Worm (Caenorhabditis elegans) whole organism, young adult: ENCODE results near the gene H38K22.9.

Source experiments
- F22D6.2 ChIP-seq: sonication (generic microtip); optimal IDR thresholded peaks from 2 replicates; lab custom pipeline; 2016; ENCODE audit warnings: mild to moderate bottlenecking, missing genetic modification characterization, missing compliant biosample characterization
- F37B4.10 ChIP-seq: fragments of 200-800 bp; sonication (Bioruptor generic); IDR thresholded peaks from 2 replicates; pipeline ENCODE4 v1.3.6; 2022; ENCODE audit warnings: missing genetic modification characterization, missing compliant biosample characterization
- aptf-3 ChIP-seq: fragments of 200-800 bp; sonication (Bioruptor generic); IDR thresholded peaks from 2 replicates; pipeline ENCODE4 v1.3.6; 2022; ENCODE audit warnings: missing genetic modification characterization, missing compliant biosample characterization
- ceh-40 ChIP-seq: fragments of 200-800 bp; sonication (Bioruptor generic); IDR thresholded peaks from 2 replicates; pipeline ENCODE4 v1.3.6; 2022; ENCODE audit warnings: missing genetic modification characterization, missing compliant biosample characterization
- ceh-79 ChIP-seq: sonication (generic microtip); optimal IDR thresholded peaks from 2 replicates; lab custom pipeline; 2017; ENCODE audit warnings: mild to moderate bottlenecking, missing genetic modification characterization, missing compliant biosample characterization
- efl-1 ChIP-seq: fragments of 150-350 bp; optimal IDR thresholded peaks from 2 replicates; lab custom pipeline; 2014; ENCODE audit warnings: missing biosample characterization, missing genetic modification reagents, missing genetic modification characterization
- ekl-4 ChIP-seq: fragments of 200-800 bp; sonication (Bioruptor generic); IDR thresholded peaks from 2 replicates; pipeline ENCODE4 v1.3.6; 2022; ENCODE audit warnings: missing genetic modification reagents, missing genetic modification characterization, missing compliant biosample characterization
- hrde-1 ChIP-seq: sonication (generic microtip); optimal IDR thresholded peaks from 2 replicates; lab custom pipeline; 2016; ENCODE audit warnings: missing genetic modification characterization, mild to moderate bottlenecking, missing compliant biosample characterization, moderate library complexity, missing genotype, missing genetic modification reagents, borderline replicate concordance
- lin-40 ChIP-seq: sonication (generic microtip); optimal IDR thresholded peaks from 2 replicates; lab custom pipeline; 2016; ENCODE audit warnings: missing genetic modification characterization, mild to moderate bottlenecking, missing compliant biosample characterization, missing genotype, missing genetic modification reagents
- rcor-1 ChIP-seq: fragments of 200-800 bp; sonication (Bioruptor generic); IDR thresholded peaks from 2 replicates; pipeline ENCODE4 v1.3.6; 2022; ENCODE audit warnings: missing genetic modification reagents, missing genetic modification characterization, missing compliant biosample characterization
- snpc-3.4 ChIP-seq: sonication (generic microtip); optimal IDR thresholded peaks from 2 replicates; lab custom pipeline; 2017; ENCODE audit warnings: missing genetic modification characterization, mild to moderate bottlenecking, missing compliant biosample characterization, antibody characterized with exemption, moderate library complexity, missing genotype, missing genetic modification reagents
- unc-130 ChIP-seq: sonication (generic microtip); optimal IDR thresholded peaks from 2 replicates; lab custom pipeline; 2016; ENCODE audit warnings: missing genetic modification reagents, missing genetic modification characterization, missing compliant biosample characterization
- ztf-25 ChIP-seq: fragments of 200-800 bp; sonication (Bioruptor generic); IDR thresholded peaks from 2 replicates; pipeline ENCODE4 v1.3.6; 2022; ENCODE audit warnings: missing genetic modification reagents, missing genetic modification characterization, missing compliant biosample characterization

- TF ChIP-seq F22D6.2 (tag; lab: Kevin White, UChicago), result no peak
- no peak for TF ChIP-seq ztf-25 (GFP tag; lab: Robert Waterston, UW)
- TF ChIP-seq unc-130 (GFP tag; lab: Kevin White, UChicago), result no peak
- TF ChIP-seq rcor-1, result no peak
- TF ChIP-seq ceh-79, result no peak
- no peak for TF ChIP-seq efl-1 (GFP tag; lab: Kevin White, UChicago)
- no peak for TF ChIP-seq ceh-40 (GFP tag; lab: Robert Waterston, UW)
- TF ChIP-seq ekl-4 (GFP tag; lab: Robert Waterston, UW), result no peak
- TF ChIP-seq F37B4.10 (GFP tag; lab: Robert Waterston, UW), result no peak
- TF ChIP-seq aptf-3, result no peak
- no peak for TF ChIP-seq lin-40 (tag; lab: Kevin White, UChicago)
- TF ChIP-seq hrde-1 (tag; lab: Kevin White, UChicago), result no peak
- TF ChIP-seq snpc-3.4 (tag; lab: Kevin White, UChicago), result no peak
Observed at ce11 chrIII:4358345-4358744, 34.4 kb downstream of the H38K22.9 start.
